Worm (Caenorhabditis elegans) whole organism, L1 larva: Measurements from ENCODE around the gene W02B3.4.

Experiments used
- C16A3.4 ChIP-seq: fragments of 150-350 bp; optimal IDR thresholded peaks from 2 replicates; lab custom pipeline; 2014; ENCODE audit warnings: missing biosample characterization, missing genetic modification characterization
- egl-27 ChIP-seq, 2 experiments: fragments of 150-350 bp in 1 of 2; sonication (generic microtip); optimal IDR thresholded peaks; 3 replicates each; lab custom pipeline; 2017 to 2018; ENCODE audit warnings: missing biosample characterization in 2 of 2, missing genetic modification characterization in 2 of 2, missing genetic modification reagents in 2 of 2
- hlh-17 ChIP-seq: fragments of 200-800 bp; sonication (Bioruptor generic); optimal IDR thresholded peaks from 2 replicates; lab custom pipeline; 2018; ENCODE audit warnings: missing genetic modification characterization, mild to moderate bottlenecking, missing compliant biosample characterization, moderate library complexity, borderline replicate concordance
- hpl-2 ChIP-seq: fragments of 150-350 bp; optimal IDR thresholded peaks from 2 replicates; lab custom pipeline; 2014; ENCODE audit warnings: missing biosample characterization, missing genetic modification reagents, missing genetic modification characterization
- lin-15B ChIP-seq: fragments of 150-350 bp; sonication (generic microtip); optimal IDR thresholded peaks from 3 replicates; lab custom pipeline; 2014; ENCODE audit warnings: missing biosample characterization, missing genetic modification characterization
- lin-39 ChIP-seq: fragments of 150-350 bp; optimal IDR thresholded peaks from 2 replicates; lab custom pipeline; 2014; ENCODE audit warnings: missing biosample characterization, missing genetic modification reagents, missing genetic modification characterization
- mef-2 ChIP-seq: fragments of 150-350 bp; optimal IDR thresholded peaks from 2 replicates; lab custom pipeline; 2014; ENCODE audit warnings: missing biosample characterization, missing genetic modification characterization
- nhr-237 ChIP-seq: fragments of 150-350 bp; optimal IDR thresholded peaks from 2 replicates; lab custom pipeline; 2014; ENCODE audit warnings: missing biosample characterization, missing genetic modification characterization
- nhr-71 ChIP-seq: sonication (generic microtip); optimal IDR thresholded peaks from 2 replicates; lab custom pipeline; 2016; ENCODE audit warnings: mild to moderate bottlenecking, missing genetic modification characterization, moderate library complexity, missing compliant biosample characterization
- unc-98 ChIP-seq: fragments of 200-800 bp; sonication (Bioruptor generic); IDR thresholded peaks from 2 replicates; pipeline ENCODE4 v1.3.6; 2022; ENCODE audit warnings: missing genetic modification characterization, missing compliant biosample characterization
- ztf-4 ChIP-seq: fragments of 150-350 bp; optimal IDR thresholded peaks from 2 replicates; lab custom pipeline; 2014; ENCODE audit warnings: missing biosample characterization, missing genetic modification characterization

W02B3.4 gene

ce11 chrIII:631421-631820 is 51.8 kb downstream of the W02B3.4 start, which contains the start of gene T19C3.6:
T19C3.6 (minus strand) TSS chrIII:631521.
- TF ChIP-seq nhr-71 (tag; lab: Kevin White, UChicago) (no peak), unc-98 (GFP tag; lab: Robert Waterston, UW) (no peak), lin-39 (no peak), ztf-4 (tag; lab: Kevin White, UChicago) (no peak), egl-27 (tag; optimal IDR thresholded peaks at IDR 0.05; lab: Kevin White, UChicago) (no peak), mef-2 (no peak), C16A3.4 (tag; lab: Kevin White, UChicago) (no peak), nhr-237 (no peak), lin-15B (tag; lab: Kevin White, UChicago) (no peak), hlh-17 (GFP tag; lab: Kevin White, UChicago) (no peak), hpl-2 (no peak)
